Worm (Caenorhabditis elegans): ENCODE results near the gene C23H4.8.

The C23H4.8 gene

ce11 chrX:12256594-12257048, 39.6 kb downstream of the C23H4.8 start, which contains the start of gene E01G6.2:
E01G6.2 (plus strand) TSS chrX:12256644.
- TF ChIP-seq unc-39 (tag; optimal IDR thresholded peaks at IDR 0.05), result no peak
- no peak for TF ChIP-seq nhr-11 (tag; optimal IDR thresholded peaks at IDR 0.05)
- TF ChIP-seq nhr-23 (tag; optimal IDR thresholded peaks at IDR 0.05), result no peak
- TF ChIP-seq dmd-4 (tag; optimal IDR thresholded peaks at IDR 0.05), result no peak
- no peak for TF ChIP-seq egl-27 (tag; optimal IDR thresholded peaks at IDR 0.05)
- TF ChIP-seq R02D3.7 (tag; optimal IDR thresholded peaks at IDR 0.05), result no peak
- TF ChIP-seq aly-2 (tag; optimal IDR thresholded peaks at IDR 0.05), result no peak
- no peak for TF ChIP-seq unc-55 (GFP tag; optimal IDR thresholded peaks at IDR 0.05)
- no peak for TF ChIP-seq sem-4 (tag; optimal IDR thresholded peaks at IDR 0.05)
- no peak for TF ChIP-seq nhr-10 (tag; optimal IDR thresholded peaks at IDR 0.05)
- no peak for TF ChIP-seq lin-39 (tag; optimal IDR thresholded peaks at IDR 0.05)
- TF ChIP-seq F13H6.1 (tag; optimal IDR thresholded peaks at IDR 0.05), result no peak
- TF ChIP-seq lin-11 (tag; optimal IDR thresholded peaks at IDR 0.05), result no peak
- TF ChIP-seq nhr-12 (tag; optimal IDR thresholded peaks at IDR 0.05), result no peak
- no peak for TF ChIP-seq nhr-6 (tag; optimal IDR thresholded peaks at IDR 0.05)
- TF ChIP-seq mdl-1 (tag; optimal IDR thresholded peaks at IDR 0.05), result no peak
- no peak for TF ChIP-seq nhr-129 (tag; optimal IDR thresholded peaks at IDR 0.05)
- TF ChIP-seq sma-3 (GFP tag; optimal IDR thresholded peaks at IDR 0.05), result no peak

ce11 chrX:12260381-12260931, 43.4 kb downstream of the C23H4.8 start, which contains the start of gene E01G6.1:
E01G6.1 (plus strand) TSS chrX:12260881.
- TF ChIP-seq R02D3.7 (tag; optimal IDR thresholded peaks at IDR 0.05), result no peak
- no peak for TF ChIP-seq ceh-16 (tag; optimal IDR thresholded peaks at IDR 0.05)
- no peak for TF ChIP-seq egl-27 (tag; optimal IDR thresholded peaks at IDR 0.05)
- TF ChIP-seq nhr-21 (tag; optimal IDR thresholded peaks at IDR 0.05), result no peak
- no peak for TF ChIP-seq peb-1 (tag; optimal IDR thresholded peaks at IDR 0.05)
- no peak for TF ChIP-seq lin-13 (GFP tag; optimal IDR thresholded peaks at IDR 0.05)
- no peak for TF ChIP-seq aly-2 (tag; optimal IDR thresholded peaks at IDR 0.05)
- no peak for TF ChIP-seq Y55F3AM.14 (GFP tag; optimal IDR thresholded peaks at IDR 0.05)
- no peak for TF ChIP-seq nhr-6 (tag; optimal IDR thresholded peaks at IDR 0.05)
- TF ChIP-seq ztf-4 (tag; optimal IDR thresholded peaks at IDR 0.05), result no peak
